Worm (Caenorhabditis elegans): ENCODE measurements around the gene ncs-4.

ncs-4 gene

DNA sequence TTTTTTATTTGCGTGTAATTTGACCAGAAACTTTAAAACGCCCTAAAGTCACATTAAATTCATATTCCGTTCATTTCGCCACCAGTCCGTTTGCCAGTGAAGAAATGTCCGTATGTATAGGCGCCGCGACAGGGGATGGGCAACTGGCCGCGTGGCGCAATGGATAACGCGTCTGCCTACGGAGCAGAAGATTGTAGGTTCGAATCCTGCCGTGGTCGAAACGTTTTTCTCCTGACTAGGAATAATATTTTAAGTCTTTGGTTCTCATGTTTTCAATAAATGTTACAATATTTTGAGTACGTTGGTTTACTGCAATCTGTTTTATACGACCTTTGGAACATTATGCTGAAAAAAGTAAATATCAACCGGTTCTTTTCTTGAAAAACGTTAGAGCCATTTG is 31.3 kb upstream of the ncs-4 start (continued):
- TF ChIP-seq lin-54 (GFP tag; optimal IDR thresholded peaks at IDR 0.05) (peak; percentile 55), Y67H2A.10 (GFP tag; conservative IDR thresholded peaks at IDR 0.05) (no peak), snpc-1.3 (tag; optimal IDR thresholded peaks at IDR 0.05; ENCODE audit: insufficient read depth) (peak; percentile 73), F37B4.10 (GFP tag; IDR thresholded peaks at IDR 0.05) (no peak), tbp1 (GFP tag; optimal IDR thresholded peaks at IDR 0.05) (peak; percentile 95), nfyb-1 (GFP tag; IDR thresholded peaks at IDR 0.05) (peak; percentile 88), T07F8.4 (tag; optimal IDR thresholded peaks at IDR 0.05) (peak; percentile 65), hmg-20 (GFP tag; IDR thresholded peaks at IDR 0.05) (0 out of 2 replicates have a peak, but pooled peaks have one; percentile 63), bed-1 (GFP tag; IDR thresholded peaks at IDR 0.05) (peak; percentile 93; the same call in 1 of the 2 replicates), fkh-3 (tag; optimal IDR thresholded peaks at IDR 0.05) (peak; percentile 46), lin-26 (GFP tag; IDR thresholded peaks at IDR 0.05) (peak; percentile 94), nfya-2 (GFP tag; IDR thresholded peaks at IDR 0.05) (no peak), lag-1 (GFP tag; IDR thresholded peaks at IDR 0.05) (no peak), egl-44 (GFP tag; IDR thresholded peaks at IDR 0.05) (peak; percentile 33; the same call in 1 of the 2 replicates), sptf-2 (GFP tag; optimal IDR thresholded peaks at IDR 0.05) (no peak), ekl-4 (GFP tag; IDR thresholded peaks at IDR 0.05) (no peak), aptf-3 (GFP tag; IDR thresholded peaks at IDR 0.05) (0 out of 2 replicates have a peak, but pooled peaks have one; percentile 38), sdz-38 (tag; optimal IDR thresholded peaks at IDR 0.05) (no peak), nhr-179 (tag; optimal IDR thresholded peaks at IDR 0.05) (peak; percentile 70), F22D6.2 (tag; optimal IDR thresholded peaks at IDR 0.05) (peak; percentile 11), F39B2.1 (GFP tag; IDR thresholded peaks at IDR 0.05) (no peak), dpl-1 (GFP tag; optimal IDR thresholded peaks at IDR 0.05) (no peak), madf-8 (GFP tag; conservative IDR thresholded peaks at IDR 0.05) (no peak), hlh-26 (GFP tag; conservative IDR thresholded peaks at IDR 0.05) (no peak), tlf-1 (GFP tag; optimal IDR thresholded peaks at IDR 0.05) (peak; percentile 41), egl-18 (GFP tag; IDR thresholded peaks at IDR 0.05) (no peak), ets-4 (GFP tag; optimal IDR thresholded peaks at IDR 0.05) (no peak), zim-3 (tag; optimal IDR thresholded peaks at IDR 0.05) (peak; percentile 51), F55B11.4 (tag; optimal IDR thresholded peaks at IDR 0.05; ENCODE audit: borderline replicate concordance, insufficient read depth) (no peak), repo-1 (tag; optimal IDR thresholded peaks at IDR 0.05) (peak; percentile 84), snpc-1.1 (tag; optimal IDR thresholded peaks at IDR 0.05; ENCODE audit: insufficient read depth) (no peak), Y56A3A.18 (GFP tag; IDR thresholded peaks at IDR 0.05) (peak; percentile 87), hrde-1 (tag; optimal IDR thresholded peaks at IDR 0.05; ENCODE audit: borderline replicate concordance) (peak; percentile 73), gei-17 (GFP tag; optimal IDR thresholded peaks at IDR 0.05) (peak; percentile 55), dpff-1 (tag; optimal IDR thresholded peaks at IDR 0.05) (no peak), mxl-1 (tag; optimal IDR thresholded peaks at IDR 0.05) (peak; percentile 62), let-607 (tag; optimal IDR thresholded peaks at IDR 0.05) (peak; percentile 31 to 53), nhr-120 (GFP tag; IDR thresholded peaks at IDR 0.05) (no peak), K12H6.12 (tag; optimal IDR thresholded peaks at IDR 0.05) (peak; percentile 67), F57C9.4 (tag; optimal IDR thresholded peaks at IDR 0.05) (no peak), atf-7 (tag; optimal IDR thresholded peaks at IDR 0.05) (peak; percentile 35), mel-28 (tag; optimal IDR thresholded peaks at IDR 0.05; ENCODE audit: borderline replicate concordance) (no peak), ceh-58 (GFP tag; IDR thresholded peaks at IDR 0.05) (0 out of 2 replicates have a peak, but pooled peaks have one; percentile 59), cebp-1 (GFP tag; IDR thresholded peaks at IDR 0.05) (no peak), cebp-1 (tag; optimal IDR thresholded peaks at IDR 0.05) (peak; percentile 74), hmg-1.2 (GFP tag; IDR thresholded peaks at IDR 0.05) (peak; percentile 78), F23B12.7 (tag; optimal IDR thresholded peaks at IDR 0.05; ENCODE audit: insufficient read depth) (peak; percentile 1), attf-5 (GFP tag; optimal IDR thresholded peaks at IDR 0.05) (peak; percentile 66)

All from whole organism, young adult.